Fruit fly (Drosophila melanogaster) whole organism, larva: ENCODE data around the gene CG33710.

Experiments used
- noc ChIP-seq: fragments of 200-800 bp; sonication (Bioruptor generic); optimal IDR thresholded peaks from 3 replicates; lab custom pipeline; 2019; ENCODE audit warnings: missing biosample characterization, mild to moderate bottlenecking, missing genetic modification characterization, moderate library complexity

Gene CG33710

dm6 chr3L:19953612-19954011 is 1.0 kb upstream of the CG33710 start, which contains the start of gene CG42655:
Gene CG42655 (minus strand): TSS chr3L:19953712.
- no peak for TF ChIP-seq noc (tag; lab: Kevin White, UChicago)

dm6 chr3L:19951868-19952267 is 722 bp downstream of the CG33710 start, which contains the start of gene CG34258:
Gene CG34258 (minus strand): TSS chr3L:19951968.
- no peak for TF ChIP-seq noc (tag; lab: Kevin White, UChicago)

- TF ChIP-seq noc (tag; lab: Kevin White, UChicago): no peak
Measured at dm6 chr3L:19951035-19951434, 1.6 kb downstream of the CG33710 start, which contains the start of gene CG32219. Gene CG32219 (minus strand): TSS chr3L:19951135.

dm6 chr3L:19945469-19945868 is 7.1 kb downstream of the CG33710 start:
- TF ChIP-seq noc (tag; lab: Kevin White, UChicago): no peak

dm6 chr3L:19941162-19941561 is 11.4 kb downstream of the CG33710 start:
- TF ChIP-seq noc (tag; lab: Kevin White, UChicago): peak; percentile 37

- TF ChIP-seq noc (tag; lab: Kevin White, UChicago): no peak
Measured at dm6 chr3L:19940349-19940748, 12.2 kb downstream of the CG33710 start.

- peak; percentile 20 for TF ChIP-seq noc (tag; lab: Kevin White, UChicago)
Measured at dm6 chr3L:19939024-19939423, 13.6 kb downstream of the CG33710 start, which contains the start of gene Ac76E. Gene Ac76E (plus strand): TSS chr3L:19939287.

- no peak for TF ChIP-seq noc (tag; lab: Kevin White, UChicago)
Measured at dm6 chr3L:19932917-19933316, 19.7 kb downstream of the CG33710 start.

dm6 chr3L:19931391-19931790 is 21.2 kb downstream of the CG33710 start, which contains the start of gene CG46462:
Gene CG46462 (plus strand): TSS chr3L:19931691.
- no peak for TF ChIP-seq noc (tag; lab: Kevin White, UChicago)

dm6 chr3L:19929719-19930334 is 22.8 kb downstream of the CG33710 start:
- TF ChIP-seq noc (tag; lab: Kevin White, UChicago): no peak

- TF ChIP-seq noc (tag; lab: Kevin White, UChicago): no peak
Measured at dm6 chr3L:19929051-19929718, 23.4 kb downstream of the CG33710 start.

dm6 chr3L:19928435-19929011 is 24.1 kb downstream of the CG33710 start, which contains the start of the genes CG8004 and RhoGDI:
Gene CG8004 (minus strand): TSS chr3L:19928508.
Gene RhoGDI (plus strand): TSS chr3L:19928743.
- TF ChIP-seq noc (tag; lab: Kevin White, UChicago): peak; percentile 16

- peak; percentile 28 for TF ChIP-seq noc (tag; lab: Kevin White, UChicago)
Measured at dm6 chr3L:19924771-19925304, 27.8 kb downstream of the CG33710 start, which contains the start of gene Grasp65. Gene Grasp65 (plus strand): TSS chr3L:19924943.

dm6 chr3L:19922833-19923745 is 29.5 kb downstream of the CG33710 start, which contains the start of gene Pfdn6:
Gene Pfdn6 (plus strand): TSS chr3L:19923671.
- TF ChIP-seq noc (tag; lab: Kevin White, UChicago): no peak

dm6 chr3L:19919981-19920380 is 32.6 kb downstream of the CG33710 start:
- no peak for TF ChIP-seq noc (tag; lab: Kevin White, UChicago)
